Fruit fly (Drosophila melanogaster) whole organism, wandering third instar larva: ENCODE results near the gene Bruce.
A peak's percentile ranks its signal among the peaks of the same experiment; 100 is the strongest.

Source experiments
- Abd-B ChIP-seq: fragments of >200 bp; optimal IDR thresholded peaks from 2 replicates; lab custom pipeline; 2017; ENCODE audit warnings: missing biosample characterization, missing genetic modification characterization
- CG32264 ChIP-seq: fragments of 200-800 bp; sonication (Bioruptor generic); optimal IDR thresholded peaks from 2 replicates; lab custom pipeline; 2016; ENCODE audit warnings: missing biosample characterization, missing genetic modification characterization
- CG9705 ChIP-seq: fragments of 200-800 bp; sonication (Bioruptor generic); optimal IDR thresholded peaks from 2 replicates; lab custom pipeline; 2018; ENCODE audit warnings: missing biosample characterization, mild to moderate bottlenecking, missing genetic modification characterization
- CrebA ChIP-seq: fragments of 200-800 bp; sonication (Bioruptor generic); optimal IDR thresholded peaks from 2 replicates; lab custom pipeline; 2016; ENCODE audit warnings: missing biosample characterization, mild to moderate bottlenecking, missing genetic modification characterization, borderline replicate concordance
- Dfd ChIP-seq: fragments of >200 bp; optimal IDR thresholded peaks from 2 replicates; lab custom pipeline; 2017; ENCODE audit warnings: missing biosample characterization, missing genetic modification characterization
- GATAd ChIP-seq: sonication (Bioruptor generic); optimal IDR thresholded peaks from 2 replicates; lab custom pipeline; 2016; ENCODE audit warnings: missing biosample characterization, missing genetic modification characterization
- HLH106 ChIP-seq: fragments of 200-800 bp; optimal IDR thresholded peaks from 3 replicates; lab custom pipeline; 2019; ENCODE audit warnings: missing biosample characterization, mild to moderate bottlenecking, missing genetic modification characterization, moderate library complexity
- Hnf4 ChIP-seq: fragments of 200-800 bp; sonication (Bioruptor generic); optimal IDR thresholded peaks from 2 replicates; lab custom pipeline; 2016; ENCODE audit warnings: missing biosample characterization, mild to moderate bottlenecking, missing genetic modification characterization
- Hr78 ChIP-seq: fragments of >200 bp; optimal IDR thresholded peaks from 2 replicates; lab custom pipeline; 2017; ENCODE audit warnings: missing biosample characterization, missing genetic modification characterization
- Hr83 ChIP-seq: fragments of 200-300 bp; sonication (Bioruptor generic); optimal IDR thresholded peaks from 2 replicates; lab custom pipeline; 2016; ENCODE audit warnings: missing biosample characterization, mild to moderate bottlenecking, missing genetic modification characterization, moderate library complexity; ENCODE audit not compliant: poor library complexity, severe bottlenecking
- Jra ChIP-seq: sonication (Bioruptor generic); optimal IDR thresholded peaks from 2 replicates; lab custom pipeline; 2016; ENCODE audit warnings: missing biosample characterization, missing genetic modification characterization
- Myc ChIP-seq: fragments of >200 bp; optimal IDR thresholded peaks from 2 replicates; lab custom pipeline; 2017
- OdsH ChIP-seq: fragments of 200-800 bp; sonication (Bioruptor generic); optimal IDR thresholded peaks from 2 replicates; lab custom pipeline; 2016; ENCODE audit warnings: missing biosample characterization, mild to moderate bottlenecking, missing genetic modification characterization
- Rel ChIP-seq, 2 experiments: fragments of 200-800 bp; sonication (Bioruptor generic) in 1 of 2; optimal IDR thresholded peaks; 2 replicates in 1 of 2; 3 replicates in 1 of 2; lab custom pipeline; 2016 to 2019; ENCODE audit warnings: mild to moderate bottlenecking in 2 of 2, missing biosample characterization in 2 of 2, missing genetic modification characterization in 2 of 2, moderate library complexity in 1 of 2
- Sp1 ChIP-seq: fragments of 200-800 bp; sonication (Bioruptor generic); optimal IDR thresholded peaks from 3 replicates; lab custom pipeline; 2019; ENCODE audit warnings: missing biosample characterization, mild to moderate bottlenecking, missing genetic modification characterization, moderate library complexity
- br ChIP-seq: fragments of 200-800 bp; sonication (Bioruptor generic); optimal IDR thresholded peaks from 2 replicates; lab custom pipeline; 2016; ENCODE audit warnings: missing biosample characterization, missing genetic modification characterization
- brk ChIP-seq: fragments of 200-800 bp; sonication (Bioruptor generic); optimal IDR thresholded peaks from 2 replicates; lab custom pipeline; 2016; ENCODE audit warnings: missing biosample characterization, mild to moderate bottlenecking, missing genetic modification characterization
- dl ChIP-seq, 2 experiments: fragments of 175-275, 200-275 bp in 1 of 2; fragments of 200-275 bp in 1 of 2; sonication (Bioruptor generic); optimal IDR thresholded peaks; lab custom pipeline; 2018; ENCODE audit warnings: mild to moderate bottlenecking in 2 of 2, missing biosample characterization in 2 of 2, missing genetic modification characterization in 2 of 2, moderate library complexity in 2 of 2; ENCODE audit not compliant: partially characterized antibody in 2 of 2, insufficient read depth in 1 of 2
- dmrt93B ChIP-seq: fragments of 200-800 bp; sonication (Bioruptor generic); optimal IDR thresholded peaks from 2 replicates; lab custom pipeline; 2018; ENCODE audit warnings: missing biosample characterization, mild to moderate bottlenecking, missing genetic modification characterization
- foxo ChIP-seq, 2 experiments: fragments of 200-800 bp; sonication (Bioruptor generic); optimal IDR thresholded peaks; 2 replicates in 1 of 2; 3 replicates in 1 of 2; lab custom pipeline; 2016 to 2017; ENCODE audit warnings: missing biosample characterization in 2 of 2, missing genetic modification characterization in 2 of 2
- fru ChIP-seq: fragments of 200-800 bp; sonication (Bioruptor generic); optimal IDR thresholded peaks from 3 replicates; lab custom pipeline; 2016; ENCODE audit warnings: missing biosample characterization, mild to moderate bottlenecking, missing genetic modification characterization
- h ChIP-seq: fragments of 200-800 bp; sonication (Bioruptor generic); optimal IDR thresholded peaks from 3 replicates; lab custom pipeline; 2016; ENCODE audit warnings: missing biosample characterization, mild to moderate bottlenecking, missing genetic modification characterization
- jim ChIP-seq: fragments of 175-275, 200-325 bp; sonication (Bioruptor generic); optimal IDR thresholded peaks from 2 replicates; lab custom pipeline; 2016; ENCODE audit warnings: missing biosample characterization, mild to moderate bottlenecking, missing genetic modification characterization
- lola ChIP-seq: fragments of >200 bp; optimal IDR thresholded peaks from 2 replicates; lab custom pipeline; 2017; ENCODE audit warnings: missing biosample characterization, missing genetic modification characterization
- pan ChIP-seq: fragments of >200 bp; optimal IDR thresholded peaks from 2 replicates; lab custom pipeline; 2017
- psq ChIP-seq: fragments of 200-800 bp; sonication (Bioruptor generic); optimal IDR thresholded peaks from 3 replicates; lab custom pipeline; 2017; ENCODE audit warnings: missing biosample characterization, mild to moderate bottlenecking, missing genetic modification characterization, moderate library complexity
- rgr ChIP-seq: fragments of 200-800 bp; sonication (Bioruptor generic); optimal IDR thresholded peaks from 3 replicates; lab custom pipeline; 2016; ENCODE audit warnings: missing biosample characterization, mild to moderate bottlenecking, missing genetic modification characterization
- sv ChIP-seq: fragments of 200-800 bp; sonication (Bioruptor generic); optimal IDR thresholded peaks from 3 replicates; lab custom pipeline; 2016; ENCODE audit warnings: missing biosample characterization, missing genetic modification characterization
- tai ChIP-seq: sonication (Bioruptor generic); optimal IDR thresholded peaks from 2 replicates; lab custom pipeline; 2016; ENCODE audit warnings: missing biosample characterization, missing genetic modification characterization
- usp ChIP-seq: fragments of >200 bp; optimal IDR thresholded peaks from 2 replicates; lab custom pipeline; 2017; ENCODE audit warnings: missing biosample characterization, missing genetic modification characterization

Gene Bruce

dm6 chr3R:10330734-10331642 is at the start of gene Bruce, which contains the start of gene CG12818:
TSS of gene Bruce (minus strand) at chr3R:10331353.
TSS of gene CG12818 (plus strand) at chr3R:10331581.
- TF ChIP-seq Myc (lab: Kevin White, UChicago): no peak
- TF ChIP-seq, all 38 proteins: peak for 0

- TF ChIP-seq jim (no peak), Rel (GFP tag; optimal IDR thresholded peaks at IDR 0.05; lab: Kevin White, UChicago) (no peak), Rel (tag; optimal IDR thresholded peaks at IDR 0.05; lab: Kevin White, UChicago) (no peak), Hnf4 (GFP tag; lab: Kevin White, UChicago) (no peak), dmrt93B (no peak), usp (no peak), Sp1 (GFP tag; lab: Kevin White, UChicago) (no peak), Hr83 (GFP tag; lab: Kevin White, UChicago) (no peak), Jra (GFP tag; lab: Kevin White, UChicago) (no peak), GATAd (no peak), pan (lab: Kevin White, UChicago) (no peak), Hr78 (GFP tag; lab: Kevin White, UChicago) (no peak), h (no peak), foxo (GFP tag; optimal IDR thresholded peaks at IDR 0.05; lab: Kevin White, UChicago) (no peak)
These were observed 48.9 kb upstream of the Bruce start for dm6 chr3R:10380025-10380424.

- TF ChIP-seq fru (GFP tag; lab: Kevin White, UChicago): no peak
- TF ChIP-seq lola: no peak
These were observed 48.3 kb upstream of the Bruce start for dm6 chr3R:10379409-10379808.

- no peak for TF ChIP-seq fru (GFP tag; lab: Kevin White, UChicago)
- no peak for TF ChIP-seq HLH106 (tag; lab: Kevin White, UChicago)
- TF ChIP-seq jim: no peak
- no peak for TF ChIP-seq CrebA (GFP tag; lab: Kevin White, UChicago)
- no peak for TF ChIP-seq psq (GFP tag; lab: Kevin White, UChicago)
- no peak for TF ChIP-seq Hr83 (GFP tag; lab: Kevin White, UChicago)
- TF ChIP-seq CG9705: no peak
- TF ChIP-seq tai (GFP tag; lab: Kevin White, UChicago): no peak
- no peak for TF ChIP-seq Dfd
- no peak for TF ChIP-seq rgr (GFP tag; lab: Kevin White, UChicago)
- TF ChIP-seq dl (GFP tag; optimal IDR thresholded peaks at IDR 0.05; lab: Kevin White, UChicago; ENCODE audit: insufficient read depth in 1 of 2, partially characterized antibody in 2 of 2): no peak
- no peak for TF ChIP-seq Abd-B (GFP tag; lab: Kevin White, UChicago)
- no peak for TF ChIP-seq sv (GFP tag; lab: Kevin White, UChicago)
- TF ChIP-seq dmrt93B: no peak
These were observed 47.8 kb upstream of the Bruce start for dm6 chr3R:10378989-10379388.

DNA sequence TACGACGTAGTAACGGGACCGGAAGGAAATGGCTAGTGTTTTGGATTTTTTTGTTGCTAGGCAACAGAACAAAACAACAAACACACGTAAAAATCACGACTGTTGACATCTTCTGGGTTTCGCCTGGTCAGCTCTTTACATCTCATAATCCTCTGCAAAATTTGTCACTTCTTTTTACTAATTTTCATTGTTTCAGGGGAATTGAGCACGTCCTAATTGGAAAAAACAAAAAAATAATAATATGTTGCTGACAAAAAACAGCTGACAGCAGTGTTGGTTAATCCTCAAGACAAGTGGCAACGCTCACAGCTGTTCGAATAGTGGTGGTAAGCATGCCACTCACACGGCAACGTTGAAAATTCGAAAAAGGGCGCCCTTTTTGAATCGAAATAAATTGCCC is 46.7 kb upstream of the Bruce start, which contains the start of gene Rfx:
Gene Rfx, minus strand, starts transcription at position 220 of the 400 bp plus-strand sequence.
- TF ChIP-seq brk: peak; percentile 66
- peak; percentile 44 for TF ChIP-seq CrebA (GFP tag; lab: Kevin White, UChicago)
- peak; percentile 44 for TF ChIP-seq tai (GFP tag; lab: Kevin White, UChicago)
- TF ChIP-seq rgr (GFP tag; lab: Kevin White, UChicago): peak; percentile 22
- no peak for TF ChIP-seq Rel (GFP tag; optimal IDR thresholded peaks at IDR 0.05; lab: Kevin White, UChicago)
- TF ChIP-seq Rel (tag; optimal IDR thresholded peaks at IDR 0.05; lab: Kevin White, UChicago): peak; percentile 40
- no peak for TF ChIP-seq Hr78 (GFP tag; lab: Kevin White, UChicago)
- peak; percentile 49 for TF ChIP-seq Hnf4 (GFP tag; lab: Kevin White, UChicago)
- TF ChIP-seq fru (GFP tag; lab: Kevin White, UChicago): peak; percentile 17
- TF ChIP-seq h: peak; percentile 29
- no peak for TF ChIP-seq CG32264 (GFP tag; lab: Kevin White, UChicago)
- no peak for TF ChIP-seq pan (lab: Kevin White, UChicago)
- no peak for TF ChIP-seq lola
- TF ChIP-seq OdsH: peak; percentile 7
- TF ChIP-seq Sp1 (GFP tag; lab: Kevin White, UChicago): peak; percentile 36
- no peak for TF ChIP-seq CG9705
- peak; percentile 12 for TF ChIP-seq HLH106 (tag; lab: Kevin White, UChicago)
- peak in 1 of 2 experiments; percentile 44 for TF ChIP-seq foxo (GFP tag; optimal IDR thresholded peaks at IDR 0.05; lab: Kevin White, UChicago)
- TF ChIP-seq br: peak; percentile 21
